Fruit fly (Drosophila melanogaster) S2 (cell line): ENCODE results near the gene Ugt316A1.

Experiments used
- CG8478 ChIP-seq: fragments of >200 bp; optimal IDR thresholded peaks from 2 replicates; lab custom pipeline; 2018
- CTCF ChIP-seq, 2 experiments: fragments of >200 bp; optimal IDR thresholded peaks; 2 replicates each; lab custom pipeline; 2018

DNA sequence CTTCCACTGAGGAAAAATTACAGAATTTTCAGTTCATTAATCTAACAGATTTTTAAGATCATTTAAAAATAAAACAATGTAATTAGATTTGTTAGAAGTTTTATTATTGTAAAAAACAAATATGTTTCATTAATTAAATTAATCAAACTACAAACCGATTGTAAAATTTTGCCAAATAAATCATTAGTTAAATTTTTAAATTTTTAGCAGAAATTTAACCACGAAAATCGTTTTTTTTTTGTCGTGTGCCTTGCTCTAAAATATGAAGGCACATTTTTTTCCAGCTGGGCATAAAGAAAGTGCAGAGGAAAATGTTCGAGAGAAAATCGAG is 11.3 kb upstream of the Ugt316A1 start:
- TF ChIP-seq CG8478 (lab: Kevin White, UChicago) (no peak), CTCF (optimal IDR thresholded peaks at IDR 0.05; lab: Kevin White, UChicago) (no peak)
